Fruit fly (Drosophila melanogaster): ENCODE results near the gene CG14722.

The CG14722 gene

dm6 chr3R:11741730-11742203 is at the start of gene CG14722, which contains the start of gene Blm:
Gene CG14722, plus strand, starts transcription at chr3R:11741890.
Gene Blm, minus strand, starts transcription at chr3R:11741783.
- TF ChIP-seq CG8478 (optimal IDR thresholded peaks at IDR 0.05) = no peak
- no peak for TF ChIP-seq CTCF (optimal IDR thresholded peaks at IDR 0.05)

DNA sequence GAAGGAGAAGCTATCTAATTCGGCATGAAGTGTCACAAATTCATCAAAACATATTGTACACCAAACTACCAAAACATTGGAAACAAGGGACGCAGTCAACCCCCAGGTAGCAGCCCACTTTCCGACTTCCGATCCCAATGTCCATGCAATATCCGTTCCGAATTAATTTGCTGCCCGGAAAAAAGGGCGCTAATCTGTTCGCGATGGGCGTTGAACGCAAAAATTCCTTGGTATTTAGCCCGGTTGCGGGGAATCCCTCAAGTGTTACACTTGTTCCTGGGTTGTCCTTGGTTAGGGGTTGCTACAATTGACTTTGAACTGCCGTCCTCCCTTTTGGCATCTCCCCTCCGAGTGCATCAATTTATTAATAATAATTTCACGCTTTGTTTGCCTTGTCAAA is 49.2 kb upstream of the CG14722 start:
- no peak for TF ChIP-seq CTCF (optimal IDR thresholded peaks at IDR 0.05)
- TF ChIP-seq CG8478 (optimal IDR thresholded peaks at IDR 0.05) = no peak

dm6 chr3R:11694311-11695305 is 47.1 kb upstream of the CG14722 start, which contains the start of gene Fer3:
Gene Fer3, minus strand, starts transcription at chr3R:11694311.
- TF ChIP-seq CTCF (optimal IDR thresholded peaks at IDR 0.05) (peak in 1 of 2 experiments; percentile 66), CG8478 (optimal IDR thresholded peaks at IDR 0.05) (no peak)

- TF ChIP-seq CTCF (optimal IDR thresholded peaks at IDR 0.05) (no peak), CG8478 (optimal IDR thresholded peaks at IDR 0.05) (no peak)
Observed at dm6 chr3R:11696209-11696608, 45.5 kb upstream of the CG14722 start, which contains the start of gene CG14717. Gene CG14717, plus strand, starts transcription at chr3R:11696509.

dm6 chr3R:11700314-11700713 is 41.4 kb upstream of the CG14722 start, which contains the start of gene CG14718:
Gene CG14718, plus strand, starts transcription at chr3R:11700614.
- TF ChIP-seq CG8478 (optimal IDR thresholded peaks at IDR 0.05) (no peak), CTCF (optimal IDR thresholded peaks at IDR 0.05) (no peak)

- TF ChIP-seq CG8478 (optimal IDR thresholded peaks at IDR 0.05) = no peak
- no peak for TF ChIP-seq CTCF (optimal IDR thresholded peaks at IDR 0.05)
Observed at dm6 chr3R:11703730-11704129, 38.0 kb upstream of the CG14722 start, which contains the start of gene I-t. Gene I-t, plus strand, starts transcription at chr3R:11704030.

- TF ChIP-seq CG8478 (optimal IDR thresholded peaks at IDR 0.05) (no peak), CTCF (optimal IDR thresholded peaks at IDR 0.05) (no peak)
Observed at dm6 chr3R:11711376-11711775, 30.3 kb upstream of the CG14722 start, which contains the start of gene CG14720. Gene CG14720, plus strand, starts transcription at chr3R:11711676.

- TF ChIP-seq CG8478 (optimal IDR thresholded peaks at IDR 0.05) (no peak), CTCF (optimal IDR thresholded peaks at IDR 0.05) (no peak)
Observed at dm6 chr3R:11721593-11721992, 20.1 kb upstream of the CG14722 start, which contains the start of gene CG12594. Gene CG12594, plus strand, starts transcription at chr3R:11721734.

dm6 chr3R:11735337-11735736 is 6.4 kb upstream of the CG14722 start, which contains the start of gene CG14721:
Gene CG14721, plus strand, starts transcription at chr3R:11735447.
- TF ChIP-seq CTCF (optimal IDR thresholded peaks at IDR 0.05) (no peak), CG8478 (optimal IDR thresholded peaks at IDR 0.05) (no peak)

DNA sequence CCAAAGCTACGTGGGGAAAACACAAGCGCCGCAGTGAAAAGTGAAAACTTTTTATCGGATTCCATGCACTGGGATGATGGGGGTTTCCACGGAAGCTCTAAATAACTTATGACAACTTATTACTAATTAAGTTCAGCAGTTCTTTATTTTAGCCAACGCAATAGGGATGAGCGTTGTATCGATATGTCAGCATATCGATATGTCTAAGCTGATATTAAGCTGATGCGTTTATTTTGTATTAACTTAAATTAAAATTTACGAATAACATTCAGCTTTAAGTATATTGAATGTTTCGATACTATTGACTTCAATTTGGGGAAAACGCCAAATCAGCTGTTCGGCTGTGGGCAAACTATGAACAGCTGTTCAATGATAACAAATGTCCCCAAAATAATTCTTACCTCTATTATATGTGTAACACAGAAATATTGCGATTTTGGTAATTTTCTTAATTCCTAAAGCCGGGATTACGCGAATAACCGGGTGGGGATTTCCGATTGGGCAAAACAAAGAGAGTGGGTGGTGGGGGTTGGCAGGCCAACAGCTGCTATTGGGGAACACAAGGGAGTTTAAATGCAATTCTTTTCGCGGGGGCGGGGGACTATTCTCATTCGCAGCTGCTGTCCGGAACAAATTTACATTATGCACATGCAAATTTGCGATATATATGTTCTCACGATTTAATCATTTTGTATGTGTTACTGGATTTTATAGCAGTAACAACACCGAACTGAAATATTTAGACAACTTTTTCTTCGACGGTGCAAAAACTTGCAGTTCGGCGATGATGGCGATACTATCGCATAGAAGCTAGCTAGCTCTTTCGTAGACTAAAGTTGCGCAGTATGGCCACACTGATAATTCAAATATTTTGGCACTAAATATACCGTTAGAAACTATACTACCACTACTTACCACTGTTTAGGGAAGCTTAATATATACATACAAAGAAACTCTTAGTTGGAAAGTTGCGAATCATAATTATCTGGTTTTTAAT is 7.9 kb downstream of the CG14722 start, which contains the start of gene CG6923:
TSS of gene CG6923 (minus strand) at position 733 of the 997 bp plus-strand sequence.
- TF ChIP-seq CG8478 (optimal IDR thresholded peaks at IDR 0.05) (no peak), CTCF (optimal IDR thresholded peaks at IDR 0.05) (no peak)

DNA sequence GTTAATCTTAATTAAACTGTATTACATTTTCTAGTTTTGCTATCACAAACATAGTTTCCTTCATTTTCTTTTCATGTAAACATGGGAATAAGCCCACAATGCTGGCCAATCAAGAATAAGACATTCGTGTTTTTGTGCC is 8.5 kb downstream of the CG14722 start, which contains the start of gene CG43062:
TSS of gene CG43062 (plus strand) at position 40 of the 139 bp plus-strand sequence.
- TF ChIP-seq CG8478 (optimal IDR thresholded peaks at IDR 0.05) (no peak), CTCF (optimal IDR thresholded peaks at IDR 0.05) (no peak)

DNA sequence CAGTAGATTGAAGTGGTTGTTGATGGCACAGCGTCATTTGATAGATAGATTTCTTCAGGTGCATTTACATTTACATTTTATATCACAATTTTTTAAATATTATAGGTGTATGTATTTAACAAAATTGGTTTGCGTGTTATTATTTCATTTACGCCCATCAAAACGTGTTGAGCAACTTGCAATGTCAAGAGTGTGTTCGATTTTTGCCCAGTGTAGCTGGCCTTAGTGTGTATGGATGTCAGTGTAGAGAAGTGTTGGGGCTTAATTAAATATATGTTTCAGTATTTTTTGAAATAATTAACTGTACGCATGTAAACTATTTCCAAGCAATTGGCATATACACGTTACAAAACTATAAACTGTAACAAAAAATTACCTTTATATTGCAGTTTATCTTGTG is 10.1 kb downstream of the CG14722 start:
- no peak for TF ChIP-seq CG8478 (optimal IDR thresholded peaks at IDR 0.05)
- TF ChIP-seq CTCF (optimal IDR thresholded peaks at IDR 0.05) = no peak

DNA sequence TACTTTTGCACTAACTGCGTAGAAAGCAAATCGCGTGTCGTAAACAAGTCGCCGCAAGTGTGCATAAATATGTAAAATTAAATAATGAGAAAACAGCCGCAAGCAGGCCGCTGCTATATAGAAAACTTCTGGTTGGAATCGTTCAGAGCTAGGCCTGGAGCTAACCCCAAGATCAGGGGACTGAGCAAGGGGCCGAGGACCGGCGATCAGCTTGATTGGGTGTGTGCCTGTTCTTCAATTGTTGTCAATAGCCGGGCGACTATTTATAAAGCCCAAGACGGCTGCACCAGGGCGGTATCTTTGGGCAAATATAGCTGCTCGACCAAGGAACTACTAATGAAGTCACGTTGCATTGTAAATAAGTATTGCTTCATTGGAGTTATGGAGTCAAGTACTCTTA is 15.1 kb downstream of the CG14722 start:
- TF ChIP-seq CG8478 (optimal IDR thresholded peaks at IDR 0.05) (no peak), CTCF (optimal IDR thresholded peaks at IDR 0.05) (no peak)

DNA sequence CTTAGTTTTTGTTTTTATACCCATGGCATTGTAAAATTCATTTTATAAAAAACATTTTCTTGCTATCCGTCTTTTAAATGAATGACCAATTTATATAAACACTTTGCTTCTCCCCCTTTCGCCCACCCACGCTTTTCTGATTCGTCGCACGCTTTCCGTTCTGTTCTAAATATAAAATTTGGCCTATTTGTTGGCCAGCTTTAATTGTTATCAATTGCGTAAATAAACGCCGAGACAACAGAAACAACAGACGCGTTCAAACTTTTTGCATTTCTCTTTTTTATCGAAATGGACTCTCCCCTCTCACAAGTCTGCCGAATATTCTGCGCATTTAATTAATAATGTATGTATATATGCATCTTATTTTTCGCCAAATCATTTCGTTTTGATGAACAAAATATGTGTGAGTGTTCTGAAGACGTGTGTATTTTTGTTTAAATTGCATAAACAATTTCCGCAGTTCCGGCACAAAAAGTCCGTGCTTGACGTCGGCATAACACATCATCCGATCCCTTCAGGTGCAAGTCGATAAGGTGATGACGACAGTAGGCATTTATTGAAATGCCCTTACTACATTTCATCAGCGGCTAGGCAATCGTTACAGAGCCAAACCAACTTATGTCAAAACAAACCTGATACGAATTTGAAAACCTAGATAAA is 15.6 kb downstream of the CG14722 start:
- no peak for TF ChIP-seq CTCF (optimal IDR thresholded peaks at IDR 0.05)
- TF ChIP-seq CG8478 (optimal IDR thresholded peaks at IDR 0.05) = no peak
